Worm (Caenorhabditis elegans): ENCODE measurements around the gene del-2.

DNA sequence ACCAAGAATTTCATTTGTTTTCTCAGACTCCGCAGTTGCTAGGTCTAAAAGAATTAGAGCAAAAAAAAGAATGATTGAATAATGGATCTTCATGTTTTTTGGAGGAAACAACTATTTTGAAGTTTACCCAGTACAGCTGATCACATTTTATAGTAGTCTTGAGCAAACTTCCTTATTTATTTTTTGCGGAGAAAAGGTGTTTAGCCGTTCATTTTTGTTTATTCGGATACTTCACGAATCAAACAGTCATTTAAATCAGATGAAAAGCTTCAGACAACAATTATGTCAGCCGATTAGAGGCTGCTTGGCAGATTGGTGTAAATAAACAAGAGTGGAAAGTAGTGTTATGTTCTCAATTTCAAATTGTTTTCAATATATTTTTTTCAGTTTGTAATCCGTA lies 17.6 kb downstream of the del-2 start, which contains the start of gene W09C2.8:
- no peak for TF ChIP-seq nfya-1 (tag; optimal IDR thresholded peaks at IDR 0.05; ENCODE audit: borderline replicate concordance, insufficient read depth)
- no peak for TF ChIP-seq lag-1 (GFP tag; IDR thresholded peaks at IDR 0.05)
- TF ChIP-seq pha-4 (tag; optimal IDR thresholded peaks at IDR 0.05) = no peak
- TF ChIP-seq dox-1 (GFP tag; IDR thresholded peaks at IDR 0.05) = no peak
- TF ChIP-seq ztf-18 (tag; optimal IDR thresholded peaks at IDR 0.05) = no peak
- TF ChIP-seq xnd-1 (tag; optimal IDR thresholded peaks at IDR 0.05) = no peak
- no peak for TF ChIP-seq snpc-4 (GFP tag; optimal IDR thresholded peaks at IDR 0.05)
- TF ChIP-seq snpc-4 (tag; optimal IDR thresholded peaks at IDR 0.05) = no peak
- no peak for TF ChIP-seq ama-1 (optimal IDR thresholded peaks at IDR 0.05)
- TF ChIP-seq ama-1 (GFP tag; optimal IDR thresholded peaks at IDR 0.05) = no peak
